Worm (Caenorhabditis elegans): ENCODE data around the gene znf-598.

znf-598 gene

ce11 chrII:7001405-7001804, 24.2 kb upstream of the znf-598 start (continued):
- TF ChIP-seq che-1 (tag; optimal IDR thresholded peaks at IDR 0.05) = peak; percentile 85
- peak; percentile 15 for TF ChIP-seq tbx-7 (tag; optimal IDR thresholded peaks at IDR 0.05)
- TF ChIP-seq mec-3 (tag; optimal IDR thresholded peaks at IDR 0.05; ENCODE audit: borderline replicate concordance) = peak; percentile 18
- TF ChIP-seq ceh-19 (GFP tag; optimal IDR thresholded peaks at IDR 0.05) = peak; percentile 87
- peak; percentile 72 for TF ChIP-seq hlh-13 (GFP tag; optimal IDR thresholded peaks at IDR 0.05)
- TF ChIP-seq C08G9.2 (tag; optimal IDR thresholded peaks at IDR 0.05) = peak; percentile 42
- peak; percentile 34 for TF ChIP-seq ceh-34 (tag; optimal IDR thresholded peaks at IDR 0.05)
- peak; percentile 65 for TF ChIP-seq dmd-4 (tag; optimal IDR thresholded peaks at IDR 0.05; ENCODE audit: borderline replicate concordance)
- peak; percentile 50 for TF ChIP-seq rnt-1 (tag; optimal IDR thresholded peaks at IDR 0.05)
- peak; percentile 66 for TF ChIP-seq hlh-15 (tag; optimal IDR thresholded peaks at IDR 0.05)
- TF ChIP-seq sdc-2 (tag; optimal IDR thresholded peaks at IDR 0.05) = peak; percentile 74
- peak; percentile 72 for TF ChIP-seq ref-2 (tag; optimal IDR thresholded peaks at IDR 0.05)

- peak; percentile 12 for TF ChIP-seq madf-2 (tag; optimal IDR thresholded peaks at IDR 0.05)
- TF ChIP-seq nfya-1 (tag; optimal IDR thresholded peaks at IDR 0.05) = peak; percentile 4
- no peak for TF ChIP-seq pha-4 (tag; optimal IDR thresholded peaks at IDR 0.05)
- peak; percentile 13 for TF ChIP-seq Y22D7AL.16 (tag; optimal IDR thresholded peaks at IDR 0.05)
- peak; percentile 7 for TF ChIP-seq sox-4 (tag; optimal IDR thresholded peaks at IDR 0.05)
- peak; percentile 16 for TF ChIP-seq che-1 (tag; optimal IDR thresholded peaks at IDR 0.05)
- no peak for TF ChIP-seq C08G9.2 (tag; optimal IDR thresholded peaks at IDR 0.05)
Observed at ce11 chrII:7002956-7003357, 22.6 kb upstream of the znf-598 start.

- no peak for TF ChIP-seq tbx-7 (tag; optimal IDR thresholded peaks at IDR 0.05)
Observed at ce11 chrII:7012592-7012991, 13.0 kb upstream of the znf-598 start, which contains the start of gene sqv-7. Gene sqv-7 (minus strand): TSS chrII:7012692.

DNA sequence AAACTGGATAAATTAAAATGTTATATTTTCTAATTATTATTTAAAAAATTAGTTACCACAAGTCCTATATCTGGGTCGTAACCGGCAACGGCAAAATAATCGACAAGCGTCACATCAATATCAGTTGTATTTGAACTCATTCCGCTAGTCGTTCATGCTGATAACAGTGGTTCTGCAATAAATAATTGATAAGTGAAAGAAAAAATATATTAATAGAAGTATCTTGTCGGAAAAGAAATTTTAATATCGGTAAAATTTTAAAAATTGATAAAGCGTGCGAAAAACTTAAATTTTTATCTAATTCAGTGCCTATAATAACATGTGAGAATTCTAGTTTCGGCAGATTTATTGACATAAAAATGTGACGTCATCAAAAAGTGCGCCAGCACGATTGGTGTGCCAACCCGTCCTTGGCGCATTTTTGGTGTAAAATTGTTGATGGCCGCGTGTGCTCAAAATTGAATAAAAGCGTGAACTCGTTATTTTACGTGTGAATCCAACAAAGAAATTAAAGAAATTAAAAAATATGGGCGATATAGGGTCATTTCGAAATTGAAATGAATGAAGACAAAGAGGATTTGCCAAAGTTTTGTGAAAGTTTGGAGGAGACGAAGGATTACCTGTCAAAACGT, 3.1 kb upstream of the znf-598 start, which contains the start of the genes lst-6 and lst-5:
Gene lst-6 (minus strand): TSS at position 140 of the 632 bp plus-strand sequence.
Gene lst-5 (plus strand): TSS at position 544 of the 632 bp plus-strand sequence.
- peak; percentile 86 for TF ChIP-seq elt-2 (tag; optimal IDR thresholded peaks at IDR 0.05)
- no peak for TF ChIP-seq fax-1 (tag; optimal IDR thresholded peaks at IDR 0.05)
- peak; percentile 72 for TF ChIP-seq unc-42 (tag; optimal IDR thresholded peaks at IDR 0.05)
- TF ChIP-seq pros-1 (tag; optimal IDR thresholded peaks at IDR 0.05) = no peak
- TF ChIP-seq ets-4 (tag; optimal IDR thresholded peaks at IDR 0.05) = peak; percentile 11
- TF ChIP-seq tbx-2 (tag; optimal IDR thresholded peaks at IDR 0.05) = peak; percentile 58
- TF ChIP-seq fkh-6 (tag; optimal IDR thresholded peaks at IDR 0.05) = no peak
- TF ChIP-seq T23F11.4 (GFP tag; optimal IDR thresholded peaks at IDR 0.05) = no peak
- TF ChIP-seq ttx-3 (tag; optimal IDR thresholded peaks at IDR 0.05) = no peak
- TF ChIP-seq dve-1 (tag; optimal IDR thresholded peaks at IDR 0.05) = peak; percentile 23
- peak; percentile 41 for TF ChIP-seq hlh-30 (tag; optimal IDR thresholded peaks at IDR 0.05; ENCODE audit: insufficient read depth)
- no peak for TF ChIP-seq odd-2 (tag; optimal IDR thresholded peaks at IDR 0.05)
- TF ChIP-seq nfya-1 (tag; optimal IDR thresholded peaks at IDR 0.05) = peak; percentile 45
- peak; percentile 24 for TF ChIP-seq ceh-48 (tag; optimal IDR thresholded peaks at IDR 0.05)

DNA sequence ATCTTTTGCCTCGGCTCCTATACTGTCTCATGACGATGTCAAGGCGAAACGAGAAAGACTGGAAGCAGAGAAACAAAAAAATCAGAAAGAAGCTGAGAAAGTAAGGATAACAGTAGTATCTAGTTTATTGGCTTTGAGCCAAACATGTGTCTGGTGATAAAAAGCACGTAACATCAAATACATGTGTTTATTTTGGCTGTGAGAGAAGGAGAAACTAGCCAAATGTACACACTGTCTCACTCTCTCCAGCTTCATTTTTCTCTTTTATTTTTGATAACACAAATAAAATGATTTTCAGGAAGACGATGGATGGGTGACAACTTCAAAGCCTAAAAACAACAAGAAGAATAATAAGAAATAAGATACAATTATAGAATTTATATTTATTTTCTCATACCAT, 3.9 kb downstream of the znf-598 start:
- TF ChIP-seq K02D7.2 (tag; optimal IDR thresholded peaks at IDR 0.05) (no peak), fax-1 (tag; optimal IDR thresholded peaks at IDR 0.05) (no peak), pha-2 (tag; optimal IDR thresholded peaks at IDR 0.05) (no peak), ceh-34 (tag; optimal IDR thresholded peaks at IDR 0.05) (no peak), unc-3 (GFP tag; conservative IDR thresholded peaks at IDR 0.05) (no peak), unc-3 (tag; optimal IDR thresholded peaks at IDR 0.05) (no peak)

Measured in whole organism, late embryonic.